Fruit fly (Drosophila melanogaster): ENCODE data around the gene frc.
A peak's percentile ranks its signal among the peaks of the same experiment; 100 is the strongest.

The frc gene

dm6 chr3L:17465804-17466203 lies 32.8 kb upstream of the frc start, which contains the start of gene QIL1 (continued):
- TF ChIP-seq oc (tag; optimal IDR thresholded peaks at IDR 0.05): no peak
- TF ChIP-seq odd (GFP tag; optimal IDR thresholded peaks at IDR 0.05): no peak
- TF ChIP-seq CG31441 (GFP tag; IDR thresholded peaks at IDR 0.05): 0 out of 2 replicates have a peak, but pooled peaks have one; percentile 31
- no peak for TF ChIP-seq gsb-n (tag; optimal IDR thresholded peaks at IDR 0.05)
- TF ChIP-seq CG15514 (GFP tag; optimal IDR thresholded peaks at IDR 0.05): peak; percentile 65
- no peak for TF ChIP-seq nerfin-1 (tag; optimal IDR thresholded peaks at IDR 0.05)
- TF ChIP-seq Abd-B (GFP tag; optimal IDR thresholded peaks at IDR 0.05): peak; percentile 78
- TF ChIP-seq zen (tag; optimal IDR thresholded peaks at IDR 0.05): peak; percentile 16
- no peak for TF ChIP-seq ewg (GFP tag; optimal IDR thresholded peaks at IDR 0.05)
- no peak for TF ChIP-seq HLHmδ (GFP tag; optimal IDR thresholded peaks at IDR 0.05)
- no peak for TF ChIP-seq CkIIα-i1 (GFP tag; IDR thresholded peaks at IDR 0.05)
- TF ChIP-seq CG30020 (tag; optimal IDR thresholded peaks at IDR 0.05): peak; percentile 64
- peak; percentile 77 for TF ChIP-seq trem (tag; optimal IDR thresholded peaks at IDR 0.05)
- TF ChIP-seq row (GFP tag; IDR thresholded peaks at IDR 0.05): 0 out of 3 replicates have a peak, but pooled peaks have one; percentile 10
- peak; percentile 10; the same call in 1 of the 2 replicates for TF ChIP-seq Scr (GFP tag; IDR thresholded peaks at IDR 0.05; ENCODE audit: partially characterized antibody)
- no peak for TF ChIP-seq hb (GFP tag; IDR thresholded peaks at IDR 0.05; ENCODE audit: partially characterized antibody)
- TF ChIP-seq Kr (GFP tag; optimal IDR thresholded peaks at IDR 0.05): no peak
- TF ChIP-seq CG12769 (tag; optimal IDR thresholded peaks at IDR 0.05): peak; percentile 9
- TF ChIP-seq pzg (GFP tag; optimal IDR thresholded peaks at IDR 0.05): peak; percentile 90
- no peak for TF ChIP-seq cato (GFP tag; optimal IDR thresholded peaks at IDR 0.05; ENCODE audit: borderline replicate concordance)
- no peak for TF ChIP-seq stc (GFP tag; IDR thresholded peaks at IDR 0.05)
- peak; percentile 27 for TF ChIP-seq CG12391 (tag; optimal IDR thresholded peaks at IDR 0.05)
- peak; percentile 62 for TF ChIP-seq Dp (GFP tag; optimal IDR thresholded peaks at IDR 0.05)
- peak; percentile 29 for TF ChIP-seq Jarid2 (GFP tag; optimal IDR thresholded peaks at IDR 0.05)
- peak; percentile 8 for TF ChIP-seq D19A (tag; optimal IDR thresholded peaks at IDR 0.05)
- peak; percentile 51; the same call in 1 of the 3 replicates for TF ChIP-seq jigr1 (GFP tag; IDR thresholded peaks at IDR 0.05)
- peak; percentile 31; the same call in 1 of the 2 replicates for TF ChIP-seq amos (GFP tag; IDR thresholded peaks at IDR 0.05; ENCODE audit: partially characterized antibody)
- peak; percentile 14 for TF ChIP-seq Nf-YC (tag; optimal IDR thresholded peaks at IDR 0.05)
- TF ChIP-seq CG17361 (GFP tag; IDR thresholded peaks at IDR 0.05): 0 out of 3 replicates have a peak, but pooled peaks have one; percentile 33
- peak; percentile 31 for TF ChIP-seq Sry-δ (GFP tag; optimal IDR thresholded peaks at IDR 0.05)
- peak; percentile 26 for TF ChIP-seq CG33213 (GFP tag; optimal IDR thresholded peaks at IDR 0.05)
- peak; percentile 33; the same call in 1 of the 2 replicates for TF ChIP-seq Bgb (GFP tag; IDR thresholded peaks at IDR 0.05; ENCODE audit: partially characterized antibody)
- no peak for TF ChIP-seq CG9817 (tag; optimal IDR thresholded peaks at IDR 0.05)
- TF ChIP-seq Dek (tag; optimal IDR thresholded peaks at IDR 0.05): peak; percentile 46
- TF ChIP-seq Pdp1 (GFP tag; optimal IDR thresholded peaks at IDR 0.05): peak in 1 of 2 experiments; percentile 94
- peak; percentile 47 for TF ChIP-seq Med (GFP tag)
- TF ChIP-seq abd-A (tag; optimal IDR thresholded peaks at IDR 0.05): no peak
- TF ChIP-seq CG14860 (GFP tag; IDR thresholded peaks at IDR 0.05; ENCODE audit: partially characterized antibody): no peak
- TF ChIP-seq CG1603 (tag; optimal IDR thresholded peaks at IDR 0.05): peak; percentile 66
- peak; percentile 2 for TF ChIP-seq NfI (GFP tag; optimal IDR thresholded peaks at IDR 0.05)
- peak; percentile 61 for TF ChIP-seq MBD-R2 (GFP tag; IDR thresholded peaks at IDR 0.05)
- TF ChIP-seq Adf1 (GFP tag; IDR thresholded peaks at IDR 0.05): no peak
- TF ChIP-seq grau (tag; optimal IDR thresholded peaks at IDR 0.05): peak; percentile 29
- peak; percentile 30 for TF ChIP-seq CG17829 (tag; optimal IDR thresholded peaks at IDR 0.05)
- TF ChIP-seq aop (GFP tag; IDR thresholded peaks at IDR 0.05): no peak
- peak; percentile 1 for TF ChIP-seq sug (tag; optimal IDR thresholded peaks at IDR 0.05)
- no peak for TF ChIP-seq az2 (GFP tag; optimal IDR thresholded peaks at IDR 0.05)
- TF ChIP-seq Opbp (GFP tag; IDR thresholded peaks at IDR 0.05; ENCODE audit: partially characterized antibody): peak; percentile 22; the same call in 1 of the 3 replicates
- peak; percentile 65 for TF ChIP-seq Ets97D (GFP tag; optimal IDR thresholded peaks at IDR 0.05)
